Fruit fly (Drosophila melanogaster) whole organism, embryonic: Measurements from ENCODE around the gene CG12398.
A peak's percentile ranks its signal among the peaks of the same experiment; 100 is the strongest.

Experiments
- C15 ChIP-seq: fragments of 200-800 bp; sonication (Bioruptor generic); IDR thresholded peaks from 3 replicates; pipeline ENCODE4 v1.3.6; 2022; ENCODE audit warnings: missing biosample characterization, missing genetic modification characterization
- CG1024 ChIP-seq: fragments of 200-800 bp; sonication (Bioruptor generic); IDR thresholded peaks from 2 replicates; pipeline ENCODE4 v1.3.6; 2022; ENCODE audit warnings: missing biosample characterization, missing genetic modification characterization
- CG10366 ChIP-seq: fragments of 200-800 bp; sonication (Bioruptor generic); IDR thresholded peaks from 2 replicates; pipeline ENCODE4 v1.3.6; 2022; ENCODE audit warnings: missing biosample characterization, missing genetic modification characterization
- CG11398 ChIP-seq: fragments of 200-800 bp; sonication (Bioruptor generic); optimal IDR thresholded peaks from 2 replicates; lab custom pipeline; 2016; ENCODE audit warnings: missing biosample characterization, missing genetic modification characterization
- CG11504 ChIP-seq: fragments of 200-800 bp; sonication (Bioruptor generic); optimal IDR thresholded peaks from 3 replicates; lab custom pipeline; 2019; ENCODE audit warnings: missing biosample characterization, mild to moderate bottlenecking, missing genetic modification characterization, moderate library complexity
- CG12071 ChIP-seq: fragments of 200-800 bp; sonication (Bioruptor generic); optimal IDR thresholded peaks from 3 replicates; lab custom pipeline; 2018; ENCODE audit warnings: missing biosample characterization, mild to moderate bottlenecking, missing genetic modification characterization
- CG13624 ChIP-seq: fragments of 200-800 bp; sonication (Bioruptor generic); optimal IDR thresholded peaks from 2 replicates; lab custom pipeline; 2016; ENCODE audit warnings: missing biosample characterization, missing genetic modification characterization
- CG15011 ChIP-seq: fragments of 200-800 bp; sonication (Bioruptor generic); optimal IDR thresholded peaks from 3 replicates; lab custom pipeline; 2018; ENCODE audit warnings: missing biosample characterization, mild to moderate bottlenecking, missing genetic modification characterization
- CG15479 ChIP-seq: fragments of 200-800 bp; sonication (Bioruptor generic); optimal IDR thresholded peaks from 3 replicates; lab custom pipeline; 2019; ENCODE audit warnings: missing biosample characterization, mild to moderate bottlenecking, missing genetic modification characterization, moderate library complexity
- CG15601 ChIP-seq: fragments of 200-800 bp; sonication (Bioruptor generic); optimal IDR thresholded peaks from 3 replicates; lab custom pipeline; 2019; ENCODE audit warnings: missing biosample characterization, mild to moderate bottlenecking, missing genetic modification characterization, moderate library complexity
- CG16815 ChIP-seq: fragments of 200-800 bp; sonication (Bioruptor generic); optimal IDR thresholded peaks from 3 replicates; lab custom pipeline; 2017; ENCODE audit warnings: missing biosample characterization, mild to moderate bottlenecking, missing genetic modification characterization
- CG2120 ChIP-seq: fragments of 200-800 bp; sonication (Bioruptor generic); optimal IDR thresholded peaks from 3 replicates; lab custom pipeline; 2016; ENCODE audit warnings: missing biosample characterization, missing genetic modification characterization
- CG32532 ChIP-seq: fragments of 200-800 bp; sonication (Bioruptor generic); IDR thresholded peaks from 2 replicates; pipeline ENCODE4 v1.3.6; 2022; ENCODE audit warnings: missing biosample characterization, missing genetic modification characterization
- CG3281 ChIP-seq: fragments of 200-800 bp; sonication (Bioruptor generic); optimal IDR thresholded peaks from 3 replicates; lab custom pipeline; 2017; ENCODE audit warnings: missing biosample characterization, mild to moderate bottlenecking, missing genetic modification characterization
- CG4707 ChIP-seq: fragments of 200-800 bp; sonication (Bioruptor generic); optimal IDR thresholded peaks from 2 replicates; lab custom pipeline; 2018; ENCODE audit warnings: missing biosample characterization, mild to moderate bottlenecking, missing genetic modification characterization, moderate library complexity
- CG5245 ChIP-seq: fragments of 200-800 bp; sonication (Bioruptor generic); optimal IDR thresholded peaks from 3 replicates; lab custom pipeline; 2016; ENCODE audit warnings: missing biosample characterization, missing genetic modification characterization
- CG6683 ChIP-seq: fragments of 200-800 bp; sonication (Bioruptor generic); optimal IDR thresholded peaks from 2 replicates; lab custom pipeline; 2017; ENCODE audit warnings: missing biosample characterization, mild to moderate bottlenecking, missing genetic modification characterization, missing genetic modification reagents
- CG8281 ChIP-seq: fragments of 200-800 bp; sonication (Bioruptor generic); optimal IDR thresholded peaks from 2 replicates; lab custom pipeline; 2018; ENCODE audit warnings: missing biosample characterization, mild to moderate bottlenecking, missing genetic modification characterization, moderate library complexity
- Deaf1 ChIP-seq: fragments of 200-800 bp; optimal IDR thresholded peaks from 3 replicates; lab custom pipeline; 2019; ENCODE audit warnings: missing biosample characterization, mild to moderate bottlenecking, missing genetic modification characterization, moderate library complexity
- Dll ChIP-seq: fragments of 200-800 bp; sonication (Bioruptor generic); IDR thresholded peaks from 4 replicates; pipeline ENCODE4 v1.3.6; 2022; ENCODE audit warnings: missing biosample characterization, missing genetic modification characterization; ENCODE audit not compliant: partially characterized antibody
- ERR ChIP-seq: fragments of 200-800 bp; sonication (Bioruptor generic); optimal IDR thresholded peaks from 2 replicates; lab custom pipeline; 2016; ENCODE audit warnings: missing biosample characterization, missing genetic modification characterization
- Elba2 ChIP-seq: fragments of 200-800 bp; sonication (Bioruptor generic); optimal IDR thresholded peaks from 3 replicates; lab custom pipeline; 2016; ENCODE audit warnings: missing biosample characterization, missing genetic modification characterization
- GATAe ChIP-seq: fragments of 200-800 bp; sonication (Bioruptor generic); conservative IDR thresholded peaks from 2 replicates; pipeline ENCODE4 v1.3.6; 2022; ENCODE audit warnings: missing biosample characterization, missing genetic modification characterization
- HLH3B ChIP-seq: fragments of 200-800 bp; sonication (Bioruptor generic); IDR thresholded peaks from 2 replicates; pipeline ENCODE4 v1.3.6; 2022; ENCODE audit warnings: missing biosample characterization, missing genetic modification characterization
- HmgD ChIP-seq: fragments of 200-800 bp; sonication (Bioruptor generic); optimal IDR thresholded peaks from 3 replicates; lab custom pipeline; 2016; ENCODE audit warnings: missing biosample characterization, missing genetic modification characterization
- Med ChIP-seq: fragments of 200-800 bp; sonication (Bioruptor generic); peaks from one replicate; lab custom pipeline; 2016; ENCODE audit warnings: missing biosample characterization, missing genetic modification characterization, mild to moderate bottlenecking, inconsistent platforms, moderate library complexity
- NK7.1 ChIP-seq: fragments of 200-800 bp; sonication (Bioruptor generic); optimal IDR thresholded peaks from 3 replicates; lab custom pipeline; 2016; ENCODE audit warnings: missing biosample characterization, missing genetic modification characterization
- Optix ChIP-seq: fragments of 200-800 bp; sonication (Bioruptor generic); IDR thresholded peaks from 3 replicates; pipeline ENCODE4 v1.3.6; 2022; ENCODE audit warnings: missing biosample characterization, missing genetic modification characterization
- Rx ChIP-seq: fragments of 200-800 bp; sonication (Bioruptor generic); IDR thresholded peaks from 2 replicates; pipeline ENCODE4 v1.3.6; 2022; ENCODE audit warnings: missing biosample characterization, missing genetic modification characterization
- Usf ChIP-seq: fragments of 200-800 bp; sonication (Bioruptor generic); optimal IDR thresholded peaks from 2 replicates; lab custom pipeline; 2017; ENCODE audit warnings: missing genotype, missing biosample characterization, missing genetic modification characterization
- al ChIP-seq: fragments of 200-800 bp; sonication (Bioruptor generic); IDR thresholded peaks from 2 replicates; pipeline ENCODE4 v1.3.6; 2022; ENCODE audit warnings: missing biosample characterization, missing genetic modification characterization
- aop ChIP-seq: fragments of 200-800 bp; sonication (Bioruptor generic); IDR thresholded peaks from 2 replicates; pipeline ENCODE4 v1.3.6; 2022; ENCODE audit warnings: missing biosample characterization, missing genetic modification characterization
- corto ChIP-seq: fragments of 200-800 bp; sonication (Bioruptor generic); optimal IDR thresholded peaks from 2 replicates; lab custom pipeline; 2016; ENCODE audit warnings: missing biosample characterization, mild to moderate bottlenecking, missing genetic modification characterization, moderate library complexity
- dimm ChIP-seq: fragments of 200-800 bp; sonication (Bioruptor generic); IDR thresholded peaks from 2 replicates; pipeline ENCODE4 v1.3.6; 2022; ENCODE audit warnings: missing biosample characterization, missing genetic modification characterization
- eyg ChIP-seq: fragments of 200-800 bp; sonication (Bioruptor generic); optimal IDR thresholded peaks from 3 replicates; lab custom pipeline; 2016; ENCODE audit warnings: missing biosample characterization, missing genetic modification characterization
- fd102C ChIP-seq: fragments of 200-800 bp; sonication (Bioruptor generic); optimal IDR thresholded peaks from 2 replicates; lab custom pipeline; 2018; ENCODE audit warnings: missing biosample characterization, mild to moderate bottlenecking, missing genetic modification characterization, moderate library complexity
- gsb ChIP-seq: fragments of 200-800 bp; sonication (Bioruptor generic); IDR thresholded peaks from 2 replicates; pipeline ENCODE4 v1.3.6; 2022; ENCODE audit warnings: missing biosample characterization, missing genetic modification characterization
- h ChIP-seq: fragments of >200 bp; optimal IDR thresholded peaks from 2 replicates; lab custom pipeline; 2017
- nom ChIP-seq: fragments of 200-800 bp; sonication (Bioruptor generic); optimal IDR thresholded peaks from 2 replicates; lab custom pipeline; 2017; ENCODE audit warnings: missing biosample characterization, missing genetic modification characterization, mild to moderate bottlenecking, moderate library complexity, missing genetic modification reagents
- odd ChIP-seq: fragments of 200-800 bp; sonication (Bioruptor generic); optimal IDR thresholded peaks from 2 replicates; lab custom pipeline; 2017; ENCODE audit warnings: missing biosample characterization, mild to moderate bottlenecking, missing genetic modification characterization
- prd ChIP-seq, 3 experiments: fragments of >200 bp in 2 of 3; fragments of 200-800 bp in 1 of 3; sonication (Bioruptor generic) in 1 of 3; optimal IDR thresholded peaks in 2 of 3; IDR thresholded peaks in 1 of 3; 2 replicates in 2 of 3; 3 replicates in 1 of 3; pipeline versions ENCODE4 v1.3.6 to Lab custom; 2017 to 2022; ENCODE audit warnings: missing biosample characterization in 1 of 3, missing genetic modification characterization in 1 of 3
- pum ChIP-seq: fragments of 200-800 bp; sonication (Bioruptor generic); optimal IDR thresholded peaks from 2 replicates; lab custom pipeline; 2016; ENCODE audit warnings: missing biosample characterization, missing genetic modification characterization
- pzg ChIP-seq: fragments of 200-800 bp; sonication (Bioruptor generic); optimal IDR thresholded peaks from 3 replicates; lab custom pipeline; 2018; ENCODE audit warnings: missing biosample characterization, mild to moderate bottlenecking, missing genetic modification characterization, moderate library complexity
- ranshi ChIP-seq: fragments of 200-800 bp; sonication (Bioruptor generic); IDR thresholded peaks from 2 replicates; pipeline ENCODE4 v1.3.6; 2022; ENCODE audit warnings: missing biosample characterization, missing genetic modification characterization
- sna ChIP-seq: fragments of 200-800 bp; sonication (Bioruptor generic); IDR thresholded peaks from 2 replicates; pipeline ENCODE4 v1.3.6; 2022; ENCODE audit warnings: missing biosample characterization, missing genetic modification characterization; ENCODE audit not compliant: partially characterized antibody
- tx ChIP-seq: fragments of 200-800 bp; sonication (Bioruptor generic); optimal IDR thresholded peaks from 2 replicates; lab custom pipeline; 2016; ENCODE audit warnings: missing biosample characterization, missing genetic modification characterization
- unpg ChIP-seq: fragments of 200-800 bp; sonication (Bioruptor generic); optimal IDR thresholded peaks from 3 replicates; lab custom pipeline; 2018; ENCODE audit warnings: missing biosample characterization, mild to moderate bottlenecking, missing genetic modification characterization, moderate library complexity
- zfh2 ChIP-seq: fragments of 200-800 bp; sonication (Bioruptor generic); optimal IDR thresholded peaks from 2 replicates; lab custom pipeline; 2016; ENCODE audit warnings: missing biosample characterization, missing genetic modification characterization

The CG12398 gene

DNA sequence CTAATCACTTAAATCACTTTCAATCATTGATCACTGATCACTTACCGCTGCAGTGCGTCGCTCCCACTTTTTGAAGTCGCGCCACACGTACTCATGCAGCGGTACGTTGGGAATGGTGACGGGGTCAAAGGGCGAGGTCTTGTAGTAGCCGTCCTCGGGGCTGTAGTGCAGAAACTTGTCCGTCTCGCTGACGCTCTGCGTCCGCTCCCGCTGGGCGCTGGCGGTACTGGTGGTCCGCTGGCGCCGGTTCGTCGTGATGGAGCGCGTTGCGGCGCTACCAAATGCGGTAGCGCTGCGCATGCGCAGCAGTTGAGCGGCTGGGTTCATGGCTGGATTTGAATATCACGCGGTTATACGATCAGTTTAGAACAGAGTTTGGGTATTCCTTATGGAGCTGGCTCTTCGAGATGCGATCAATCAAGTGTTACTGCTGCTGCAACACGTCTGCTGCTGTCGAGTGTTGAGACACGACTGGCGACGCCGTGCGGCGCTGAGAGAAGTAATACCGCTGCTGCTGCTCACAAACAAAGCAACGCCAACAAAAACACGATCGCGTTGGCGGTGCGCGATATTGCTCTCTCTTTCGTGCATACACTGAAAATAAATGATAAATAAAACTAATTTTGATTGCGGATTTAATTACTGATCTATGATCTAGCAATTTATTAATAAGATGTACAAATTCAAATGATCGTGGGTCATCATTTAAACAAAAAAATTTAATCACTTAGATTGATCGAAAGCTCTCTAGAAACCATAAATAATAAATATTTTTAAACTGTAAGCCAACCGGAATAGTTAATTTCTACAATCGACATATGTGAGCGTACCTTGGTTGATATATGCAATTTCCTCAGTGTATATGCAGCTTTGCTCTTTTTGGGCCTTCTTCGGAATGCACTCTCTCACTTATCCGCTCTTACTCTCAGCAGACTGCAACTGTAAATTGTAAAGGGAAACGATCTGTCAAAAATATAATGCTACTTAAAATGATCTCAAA, 37.0 kb upstream of the CG12398 start (continued):
- TF ChIP-seq CG4707 (peak; percentile 87), prd (optimal IDR thresholded peaks at IDR 0.05; lab: Kevin White, UChicago) (no peak), prd (GFP tag; IDR thresholded peaks at IDR 0.05; lab: Robert Waterston, UW) (peak; percentile 93), unpg (GFP tag; lab: Kevin White, UChicago) (peak; percentile 95), CG15601 (peak; percentile 97), Elba2 (GFP tag; lab: Kevin White, UChicago) (peak; percentile 80), CG13624 (GFP tag; lab: Kevin White, UChicago) (peak; percentile 66), eyg (GFP tag; lab: Kevin White, UChicago) (no peak), CG8281 (tag; lab: Kevin White, UChicago) (peak; percentile 86), pzg (GFP tag; lab: Kevin White, UChicago) (no peak), CG15011 (peak; percentile 82), CG11398 (GFP tag; lab: Kevin White, UChicago) (peak; percentile 56), HmgD (GFP tag; lab: Kevin White, UChicago) (peak; percentile 26), Med (GFP tag; lab: Kevin White, UChicago) (peak; percentile 90), Rx (peak; percentile 75; the same call in 1 of the 2 replicates), CG32532 (GFP tag; lab: Robert Waterston, UW) (peak; percentile 79), zfh2 (GFP tag; lab: Kevin White, UChicago) (no peak), ERR (GFP tag; lab: Kevin White, UChicago) (peak; percentile 20), al (GFP tag; lab: Robert Waterston, UW) (peak; percentile 57), NK7.1 (GFP tag; lab: Kevin White, UChicago) (peak; percentile 72), Optix (GFP tag; lab: Robert Waterston, UW) (peak; percentile 59; the same call in 1 of the 3 replicates), odd (GFP tag; lab: Kevin White, UChicago) (peak; percentile 91), CG10366 (GFP tag; lab: Robert Waterston, UW) (peak; percentile 85), C15 (GFP tag; lab: Robert Waterston, UW) (peak; percentile 55; the same call in 1 of the 3 replicates), tx (GFP tag; lab: Kevin White, UChicago) (peak; percentile 68), Usf (peak; percentile 85), HLH3B (peak; percentile 91), pum (peak; percentile 88), h (lab: Kevin White, UChicago) (no peak), fd102C (GFP tag; lab: Kevin White, UChicago) (peak; percentile 87), CG12071 (peak; percentile 82), CG16815 (peak; percentile 94), CG2120 (GFP tag; lab: Kevin White, UChicago) (peak; percentile 73), CG1024 (GFP tag; lab: Robert Waterston, UW) (peak; percentile 78), sna (no peak), Deaf1 (tag; lab: Kevin White, UChicago) (peak; percentile 79), CG6683 (GFP tag; lab: Kevin White, UChicago) (peak; percentile 69), ranshi (GFP tag; lab: Robert Waterston, UW) (peak; percentile 84), CG3281 (GFP tag; lab: Kevin White, UChicago) (peak; percentile 78), nom (GFP tag; lab: Kevin White, UChicago) (peak; percentile 96), CG15479 (GFP tag; lab: Kevin White, UChicago) (peak; percentile 69), CG5245 (GFP tag; lab: Kevin White, UChicago) (peak; percentile 86), Dll (GFP tag; lab: Robert Waterston, UW) (no peak), gsb (GFP tag; lab: Robert Waterston, UW) (peak; percentile 48), corto (GFP tag; lab: Kevin White, UChicago) (peak; percentile 90), GATAe (GFP tag; lab: Robert Waterston, UW) (peak; percentile 29; the same call in 1 of the 2 replicates), aop (0 out of 2 replicates have a peak, but pooled peaks have one; percentile 25), dimm (GFP tag; lab: Robert Waterston, UW) (peak; percentile 70), CG11504 (peak; percentile 96)
